Worm (Caenorhabditis elegans): ENCODE data around the gene gcy-7.

- no peak for TF ChIP-seq him-1 (tag; optimal IDR thresholded peaks at IDR 0.05)
- no peak for TF ChIP-seq dao-5 (tag; optimal IDR thresholded peaks at IDR 0.05)
- TF ChIP-seq W03F9.2 (tag; optimal IDR thresholded peaks at IDR 0.05) = no peak
Measured at ce11 chrV:8351371-8351770, 35.8 kb upstream of the gcy-7 start, which contains the start of gene srsx-22.
